Fruit fly (Drosophila melanogaster): ENCODE results near the gene dj.

- TF ChIP-seq OdsH (GFP tag; optimal IDR thresholded peaks at IDR 0.05) (no peak), GATAd (GFP tag; optimal IDR thresholded peaks at IDR 0.05) (no peak), h (GFP tag; optimal IDR thresholded peaks at IDR 0.05) (no peak), jim (GFP tag; optimal IDR thresholded peaks at IDR 0.05) (no peak), dsf (GFP tag; optimal IDR thresholded peaks at IDR 0.05; ENCODE audit: borderline replicate concordance) (no peak)
Measured at dm6 chr3R:7109760-7110303, 50.7 kb downstream of the dj start.

Data from whole organism, wandering third instar larva.